Fruit fly (Drosophila melanogaster): ENCODE data around the gene Mnat9.

The Mnat9 gene

DNA sequence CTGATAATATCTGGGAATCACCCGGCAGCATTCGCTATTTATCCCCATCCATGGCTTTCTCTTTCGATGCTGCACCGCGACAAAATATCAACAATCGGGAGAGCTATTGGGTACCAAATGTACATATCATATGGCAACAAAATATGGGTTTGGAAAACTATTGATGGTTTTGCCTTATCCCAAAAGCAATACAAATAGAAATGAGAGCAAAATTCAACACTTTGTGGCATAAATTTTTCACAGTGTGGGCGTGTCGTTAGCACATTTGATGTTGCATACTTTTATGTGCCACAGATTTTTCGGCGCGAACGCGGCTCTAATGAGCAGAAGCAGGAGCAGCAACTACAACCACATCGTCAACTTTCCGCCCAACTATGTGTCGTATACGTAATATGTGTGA, 16.4 kb upstream of the Mnat9 start (continued):
- TF ChIP-seq CG10366 (GFP tag; IDR thresholded peaks at IDR 0.05): peak; percentile 14; the same call in 1 of the 2 replicates
- TF ChIP-seq CG13894 (tag; optimal IDR thresholded peaks at IDR 0.05): no peak
- no peak for TF ChIP-seq Dfd (GFP tag; optimal IDR thresholded peaks at IDR 0.05)
- peak; percentile 27 for TF ChIP-seq unpg (GFP tag; optimal IDR thresholded peaks at IDR 0.05)
- TF ChIP-seq Mrtf (GFP tag; IDR thresholded peaks at IDR 0.05): no peak
- TF ChIP-seq Doc2 (GFP tag; IDR thresholded peaks at IDR 0.05): no peak
- peak in 1 of 2 experiments; percentile 36 for TF ChIP-seq dpn (GFP tag; optimal IDR thresholded peaks at IDR 0.05)
- TF ChIP-seq row (GFP tag; IDR thresholded peaks at IDR 0.05): peak; percentile 24; the same call in 2 of the 3 replicates
- TF ChIP-seq al (GFP tag; IDR thresholded peaks at IDR 0.05): 0 out of 2 replicates have a peak, but pooled peaks have one; percentile 10
- 0 out of 3 replicates have a peak, but pooled peaks have one; percentile 40 for TF ChIP-seq dysf (GFP tag; IDR thresholded peaks at IDR 0.05)
- peak; percentile 24 for TF ChIP-seq PHDP (tag; optimal IDR thresholded peaks at IDR 0.05)
- TF ChIP-seq wdn (GFP tag; IDR thresholded peaks at IDR 0.05): peak; percentile 20; the same call in 1 of the 2 replicates
- peak; percentile 23 for TF ChIP-seq dmrt99B (tag; optimal IDR thresholded peaks at IDR 0.05)
- TF ChIP-seq CG30403 (GFP tag; optimal IDR thresholded peaks at IDR 0.05): peak; percentile 16
- no peak for TF ChIP-seq CG12071 (GFP tag; optimal IDR thresholded peaks at IDR 0.05)
- TF ChIP-seq tin (GFP tag; optimal IDR thresholded peaks at IDR 0.05): peak; percentile 5
- TF ChIP-seq Sox102F (GFP tag; optimal IDR thresholded peaks at IDR 0.05): peak; percentile 50
- TF ChIP-seq CG2120 (GFP tag; optimal IDR thresholded peaks at IDR 0.05): peak; percentile 22
- TF ChIP-seq fd96Cb (tag; optimal IDR thresholded peaks at IDR 0.05): peak; percentile 14
- TF ChIP-seq ase (GFP tag; IDR thresholded peaks at IDR 0.05): no peak
- TF ChIP-seq sens (GFP tag): peak; percentile 63
- peak in 1 of 2 experiments; percentile 29 for TF ChIP-seq Hr51 (GFP tag; optimal IDR thresholded peaks at IDR 0.05)
- no peak for TF ChIP-seq twi (tag; optimal IDR thresholded peaks at IDR 0.05)
- TF ChIP-seq Med (GFP tag): peak; percentile 86
- peak; percentile 8 for TF ChIP-seq Ssrp (tag; optimal IDR thresholded peaks at IDR 0.05)
- peak; percentile 9 for TF ChIP-seq CG7556 (GFP tag; optimal IDR thresholded peaks at IDR 0.05)
- no peak for TF ChIP-seq NK7.1 (GFP tag; optimal IDR thresholded peaks at IDR 0.05)
- 0 out of 2 replicates have a peak, but pooled peaks have one; percentile 29 for TF ChIP-seq Atf6 (GFP tag; IDR thresholded peaks at IDR 0.05)
- TF ChIP-seq Ptx1 (GFP tag; IDR thresholded peaks at IDR 0.05): 0 out of 2 replicates have a peak, but pooled peaks have one; percentile 26
- TF ChIP-seq Xbp1 (GFP tag; optimal IDR thresholded peaks at IDR 0.05): peak; percentile 33
- TF ChIP-seq pho (GFP tag; optimal IDR thresholded peaks at IDR 0.05): no peak
- no peak for TF ChIP-seq CoRest (tag; optimal IDR thresholded peaks at IDR 0.05)
- no peak for TF ChIP-seq CG15269 (tag; optimal IDR thresholded peaks at IDR 0.05)
- TF ChIP-seq Antp (GFP tag; optimal IDR thresholded peaks at IDR 0.05): peak; percentile 7
- TF ChIP-seq croc (GFP tag; conservative IDR thresholded peaks at IDR 0.05): no peak
- peak; percentile 13 for TF ChIP-seq grau (tag; optimal IDR thresholded peaks at IDR 0.05)
- no peak for TF ChIP-seq sna (GFP tag; IDR thresholded peaks at IDR 0.05; ENCODE audit: partially characterized antibody)
- TF ChIP-seq phol (tag; optimal IDR thresholded peaks at IDR 0.05): peak; percentile 29
- TF ChIP-seq Rfx (GFP tag; IDR thresholded peaks at IDR 0.05): 0 out of 2 replicates have a peak, but pooled peaks have one; percentile 8
- no peak for TF ChIP-seq prd (optimal IDR thresholded peaks at IDR 0.05)
- peak; percentile 28; the same call in 1 of the 3 replicates for TF ChIP-seq prd (GFP tag; IDR thresholded peaks at IDR 0.05)
- TF ChIP-seq crp (GFP tag; optimal IDR thresholded peaks at IDR 0.05): no peak
- no peak for TF ChIP-seq CG4282 (GFP tag; optimal IDR thresholded peaks at IDR 0.05)
- TF ChIP-seq CG8290 (GFP tag; optimal IDR thresholded peaks at IDR 0.05): no peak
- peak in 1 of 2 experiments; percentile 46 for TF ChIP-seq CG8290 (tag; optimal IDR thresholded peaks at IDR 0.05)
- TF ChIP-seq Tbp (GFP tag; optimal IDR thresholded peaks at IDR 0.05): no peak
- TF ChIP-seq org-1 (GFP tag; optimal IDR thresholded peaks at IDR 0.05): peak; percentile 0
- TF ChIP-seq CG7839 (tag; optimal IDR thresholded peaks at IDR 0.05): peak; percentile 19
- TF ChIP-seq CG11093 (GFP tag; IDR thresholded peaks at IDR 0.05): no peak
- peak; percentile 4 for TF ChIP-seq cwo (GFP tag; optimal IDR thresholded peaks at IDR 0.05)
- peak in 1 of 2 experiments; percentile 39 for TF ChIP-seq bsh (GFP tag; optimal IDR thresholded peaks at IDR 0.05)

Measured in whole organism, embryonic.